Worm (Caenorhabditis elegans) whole organism, L4/young adult: ENCODE data around the gene sdn-1.

Experiments used
- W03F9.2 ChIP-seq: fragments of 150-350 bp; optimal IDR thresholded peaks from 2 replicates; lab custom pipeline; 2014; ENCODE audit warnings: missing biosample characterization, missing genetic modification characterization
- him-1 ChIP-seq: sonication (generic microtip); optimal IDR thresholded peaks from 2 replicates; lab custom pipeline; 2016; ENCODE audit warnings: missing genotype, missing genetic modification reagents, missing genetic modification characterization, missing compliant biosample characterization

- TF ChIP-seq him-1 (tag; lab: Kevin White, UChicago) (no peak), W03F9.2 (tag; lab: Kevin White, UChicago) (no peak)
Measured at ce11 chrX:10569185-10569584, 23.9 kb downstream of the sdn-1 start, which contains the start of gene bet-2.
